Fruit fly (Drosophila melanogaster) S2 (cell line): Measurements from ENCODE around the gene beta-PheRS.

ENCODE experiments used
- CG8478 ChIP-seq: fragments of >200 bp; optimal IDR thresholded peaks from 2 replicates; lab custom pipeline; 2018
- CTCF ChIP-seq, 2 experiments: fragments of >200 bp; optimal IDR thresholded peaks; 2 replicates each; lab custom pipeline; 2018

- TF ChIP-seq CG8478 (lab: Kevin White, UChicago) (no peak), CTCF (optimal IDR thresholded peaks at IDR 0.05; lab: Kevin White, UChicago) (no peak)
Observed at dm6 chr3R:24205234-24205894, 47.1 kb downstream of the beta-PheRS start.
